Worm (Caenorhabditis elegans) whole organism, young adult: ENCODE measurements around the gene C15F1.2.

Experiments used
- B0336.3 ChIP-seq: fragments of 200-800 bp; sonication (Bioruptor generic); IDR thresholded peaks from 2 replicates; pipeline ENCODE4 v1.3.6; 2022; ENCODE audit warnings: missing genetic modification characterization, missing compliant biosample characterization
- C06A6.2 ChIP-seq: fragments of 200-800 bp; sonication (Bioruptor generic); conservative IDR thresholded peaks from 2 replicates; pipeline ENCODE4 v1.3.6; 2022; ENCODE audit warnings: missing genetic modification characterization, missing compliant biosample characterization
- F49E8.2 ChIP-seq: sonication (generic microtip); optimal IDR thresholded peaks from 3 replicates; lab custom pipeline; 2017; ENCODE audit warnings: missing genetic modification characterization, mild to moderate bottlenecking, missing compliant biosample characterization, antibody characterized with exemption, moderate library complexity; ENCODE audit not compliant: insufficient read depth
- F55B11.4 ChIP-seq: sonication (generic microtip); optimal IDR thresholded peaks from 2 replicates; lab custom pipeline; 2016; ENCODE audit warnings: missing compliant biosample characterization, missing genetic modification characterization, borderline replicate concordance; ENCODE audit not compliant: insufficient read depth
- K11D2.4 ChIP-seq: fragments of 200-800 bp; sonication (Bioruptor generic); IDR thresholded peaks from 2 replicates; pipeline ENCODE4 v1.3.6; 2022; ENCODE audit warnings: missing genetic modification reagents, missing genetic modification characterization, missing compliant biosample characterization
- Y56A3A.18 ChIP-seq: fragments of 200-800 bp; sonication (Bioruptor generic); IDR thresholded peaks from 2 replicates; pipeline ENCODE4 v1.3.6; 2022; ENCODE audit warnings: missing genetic modification reagents, missing genetic modification characterization, missing compliant biosample characterization
- Y67H2A.10 ChIP-seq: fragments of 200-800 bp; sonication (Bioruptor generic); conservative IDR thresholded peaks from 2 replicates; pipeline ENCODE4 v1.3.6; 2022; ENCODE audit warnings: missing genetic modification reagents, missing genetic modification characterization, missing compliant biosample characterization
- Y95B8A.8 ChIP-seq: fragments of 200-800 bp; sonication (Bioruptor generic); IDR thresholded peaks from 2 replicates; pipeline ENCODE4 v1.3.6; 2022; ENCODE audit warnings: missing genetic modification reagents, missing genetic modification characterization, missing compliant biosample characterization
- ama-1 ChIP-seq, 3 experiments: fragments of 150-350 bp in 1 of 3; sonication (generic microtip) in 2 of 3; optimal IDR thresholded peaks; 2 replicates each; lab custom pipeline; 2014 to 2018; ENCODE audit warnings: missing biosample characterization in 2 of 3, missing genetic modification characterization in 2 of 3, missing genetic modification reagents in 2 of 3
- aptf-3 ChIP-seq: fragments of 200-800 bp; sonication (Bioruptor generic); IDR thresholded peaks from 2 replicates; pipeline ENCODE4 v1.3.6; 2022; ENCODE audit warnings: missing genetic modification characterization, missing compliant biosample characterization
- athp-1 ChIP-seq: sonication (generic microtip); optimal IDR thresholded peaks from 2 replicates; lab custom pipeline; 2017; ENCODE audit warnings: mild to moderate bottlenecking, missing genetic modification characterization, missing compliant biosample characterization
- attf-3 ChIP-seq: fragments of 200-800 bp; sonication (Bioruptor generic); conservative IDR thresholded peaks from 2 replicates; pipeline ENCODE4 v1.3.6; 2022; ENCODE audit warnings: missing genetic modification reagents, missing genetic modification characterization, missing compliant biosample characterization
- bed-1 ChIP-seq: fragments of 200-800 bp; sonication (Bioruptor generic); IDR thresholded peaks from 2 replicates; pipeline ENCODE4 v1.3.6; 2022; ENCODE audit warnings: missing genetic modification reagents, missing genetic modification characterization, missing compliant biosample characterization
- bed-2 ChIP-seq: fragments of 200-800 bp; sonication (Bioruptor generic); IDR thresholded peaks from 2 replicates; pipeline ENCODE4 v1.3.6; 2022; ENCODE audit warnings: missing genetic modification reagents, missing genetic modification characterization, missing compliant biosample characterization
- ccch-3 ChIP-seq: fragments of 200-800 bp; sonication (Bioruptor generic); optimal IDR thresholded peaks from 2 replicates; lab custom pipeline; 2018; ENCODE audit warnings: mild to moderate bottlenecking, missing genetic modification characterization, missing compliant biosample characterization
- cebp-1 ChIP-seq, 2 experiments: fragments of 200-800 bp in 1 of 2; sonication (Bioruptor generic) in 1 of 2; sonication (generic microtip) in 1 of 2; IDR thresholded peaks in 1 of 2; optimal IDR thresholded peaks in 1 of 2; 2 replicates each; pipeline versions ENCODE4 v1.3.6 to Lab custom; 2017 to 2022; ENCODE audit warnings: missing compliant biosample characterization in 2 of 2, missing genetic modification characterization in 2 of 2, mild to moderate bottlenecking in 1 of 2, missing genetic modification reagents in 1 of 2, moderate library complexity in 1 of 2
- dox-1 ChIP-seq: fragments of 200-800 bp; sonication (Bioruptor generic); IDR thresholded peaks from 2 replicates; pipeline ENCODE4 v1.3.6; 2022; ENCODE audit warnings: missing genetic modification reagents, missing genetic modification characterization, missing compliant biosample characterization
- dpff-1 ChIP-seq: sonication (generic microtip); optimal IDR thresholded peaks from 2 replicates; lab custom pipeline; 2017; ENCODE audit warnings: mild to moderate bottlenecking, missing genetic modification characterization, missing compliant biosample characterization
- dpl-1 ChIP-seq: fragments of 150-350 bp; optimal IDR thresholded peaks from 2 replicates; lab custom pipeline; 2014; ENCODE audit warnings: missing biosample characterization, missing genetic modification reagents, missing genetic modification characterization
- fkh-3 ChIP-seq: sonication (generic microtip); optimal IDR thresholded peaks from 2 replicates; lab custom pipeline; 2016; ENCODE audit warnings: mild to moderate bottlenecking, missing genetic modification characterization, missing compliant biosample characterization
- him-1 ChIP-seq: sonication (generic microtip); optimal IDR thresholded peaks from 2 replicates; lab custom pipeline; 2016; ENCODE audit warnings: missing genotype, missing genetic modification reagents, missing genetic modification characterization, missing compliant biosample characterization
- hmg-1.2 ChIP-seq: fragments of 200-800 bp; sonication (Bioruptor generic); IDR thresholded peaks from 2 replicates; pipeline ENCODE4 v1.3.6; 2022; ENCODE audit warnings: missing genetic modification reagents, missing genetic modification characterization, missing compliant biosample characterization
- hmg-20 ChIP-seq: fragments of 200-800 bp; sonication (Bioruptor generic); IDR thresholded peaks from 2 replicates; pipeline ENCODE4 v1.3.6; 2022; ENCODE audit warnings: missing genetic modification reagents, missing genetic modification characterization, missing compliant biosample characterization
- hsf-1 ChIP-seq: fragments of 200-800 bp; sonication (Bioruptor generic); IDR thresholded peaks from 2 replicates; pipeline ENCODE4 v1.3.6; 2022; ENCODE audit warnings: missing genetic modification reagents, missing genetic modification characterization, missing compliant biosample characterization
- lag-1 ChIP-seq: fragments of 200-800 bp; sonication (Bioruptor generic); IDR thresholded peaks from 2 replicates; pipeline ENCODE4 v1.3.6; 2022; ENCODE audit warnings: missing genetic modification reagents, missing genetic modification characterization, missing compliant biosample characterization
- let-526 ChIP-seq: fragments of 200-800 bp; sonication (Bioruptor generic); IDR thresholded peaks from 2 replicates; pipeline ENCODE4 v1.3.6; 2022; ENCODE audit warnings: missing genetic modification reagents, missing genetic modification characterization, missing compliant biosample characterization
- lin-26 ChIP-seq: fragments of 200-800 bp; sonication (Bioruptor generic); IDR thresholded peaks from 2 replicates; pipeline ENCODE4 v1.3.6; 2022; ENCODE audit warnings: missing genetic modification reagents, missing genetic modification characterization, missing compliant biosample characterization
- lin-54 ChIP-seq: fragments of 200-800 bp; sonication (Bioruptor generic); optimal IDR thresholded peaks from 2 replicates; lab custom pipeline; 2018; ENCODE audit warnings: mild to moderate bottlenecking, missing genetic modification characterization, missing compliant biosample characterization
- madf-3 ChIP-seq: fragments of 200-800 bp; sonication (Bioruptor generic); IDR thresholded peaks from 2 replicates; pipeline ENCODE4 v1.3.6; 2022; ENCODE audit warnings: missing genetic modification reagents, missing genetic modification characterization, missing compliant biosample characterization
- madf-8 ChIP-seq: fragments of 200-800 bp; sonication (Bioruptor generic); conservative IDR thresholded peaks from 2 replicates; pipeline ENCODE4 v1.3.6; 2022; ENCODE audit warnings: missing genetic modification reagents, missing genetic modification characterization, missing compliant biosample characterization
- mcd-1 ChIP-seq: fragments of 200-800 bp; sonication (Bioruptor generic); IDR thresholded peaks from 2 replicates; pipeline ENCODE4 v1.3.6; 2022; ENCODE audit warnings: missing genetic modification reagents, missing genetic modification characterization, missing compliant biosample characterization
- mes-4 ChIP-seq: sonication (generic microtip); optimal IDR thresholded peaks from 2 replicates; lab custom pipeline; 2016; ENCODE audit warnings: missing genotype, missing genetic modification characterization, missing compliant biosample characterization
- nfyb-1 ChIP-seq: fragments of 200-800 bp; sonication (Bioruptor generic); IDR thresholded peaks from 2 replicates; pipeline ENCODE4 v1.3.6; 2022; ENCODE audit warnings: missing genetic modification reagents, missing genetic modification characterization, missing compliant biosample characterization
- nhr-80 ChIP-seq: sonication (generic microtip); optimal IDR thresholded peaks from 2 replicates; lab custom pipeline; 2016; ENCODE audit warnings: missing genetic modification characterization, missing compliant biosample characterization
- rpc-1 ChIP-seq, 2 experiments: fragments of 150-350 bp in 1 of 2; sonication (generic microtip) in 1 of 2; optimal IDR thresholded peaks; 2 replicates each; lab custom pipeline; 2014 to 2018; ENCODE audit warnings: missing biosample characterization in 1 of 2, missing genetic modification characterization in 1 of 2, missing genetic modification reagents in 1 of 2, missing genotype in 1 of 2
- snpc-1.1 ChIP-seq: sonication (generic microtip); optimal IDR thresholded peaks from 2 replicates; lab custom pipeline; 2017; ENCODE audit warnings: missing genetic modification characterization, mild to moderate bottlenecking, missing compliant biosample characterization, antibody characterized with exemption, moderate library complexity, missing genotype, missing genetic modification reagents; ENCODE audit not compliant: insufficient read depth
- snpc-1.3 ChIP-seq: sonication (generic microtip); optimal IDR thresholded peaks from 2 replicates; lab custom pipeline; 2017; ENCODE audit warnings: missing genetic modification characterization, mild to moderate bottlenecking, missing compliant biosample characterization, antibody characterized with exemption, moderate library complexity, missing genotype, missing genetic modification reagents; ENCODE audit not compliant: insufficient read depth
- snpc-4 ChIP-seq, 5 experiments: fragments of 150-350 bp in 1 of 5; sonication (generic microtip) in 4 of 5; optimal IDR thresholded peaks; 2 replicates each; lab custom pipeline; 2014 to 2018; ENCODE audit warnings: missing genetic modification characterization in 5 of 5, missing biosample characterization in 3 of 5, antibody characterized with exemption in 2 of 5, mild to moderate bottlenecking in 2 of 5, missing compliant biosample characterization in 2 of 5, missing genotype in 2 of 5, moderate library complexity in 2 of 5, missing genetic modification reagents in 1 of 5
- somi-1 ChIP-seq: fragments of 200-800 bp; sonication (Bioruptor generic); optimal IDR thresholded peaks from 2 replicates; lab custom pipeline; 2018; ENCODE audit warnings: mild to moderate bottlenecking, missing genetic modification characterization, missing compliant biosample characterization
- ztf-25 ChIP-seq: fragments of 200-800 bp; sonication (Bioruptor generic); IDR thresholded peaks from 2 replicates; pipeline ENCODE4 v1.3.6; 2022; ENCODE audit warnings: missing genetic modification reagents, missing genetic modification characterization, missing compliant biosample characterization
- ztf-6 ChIP-seq: fragments of 200-800 bp; sonication (Bioruptor generic); IDR thresholded peaks from 2 replicates; pipeline ENCODE4 v1.3.6; 2022; ENCODE audit warnings: missing genetic modification reagents, missing genetic modification characterization, missing compliant biosample characterization

Gene C15F1.2

DNA sequence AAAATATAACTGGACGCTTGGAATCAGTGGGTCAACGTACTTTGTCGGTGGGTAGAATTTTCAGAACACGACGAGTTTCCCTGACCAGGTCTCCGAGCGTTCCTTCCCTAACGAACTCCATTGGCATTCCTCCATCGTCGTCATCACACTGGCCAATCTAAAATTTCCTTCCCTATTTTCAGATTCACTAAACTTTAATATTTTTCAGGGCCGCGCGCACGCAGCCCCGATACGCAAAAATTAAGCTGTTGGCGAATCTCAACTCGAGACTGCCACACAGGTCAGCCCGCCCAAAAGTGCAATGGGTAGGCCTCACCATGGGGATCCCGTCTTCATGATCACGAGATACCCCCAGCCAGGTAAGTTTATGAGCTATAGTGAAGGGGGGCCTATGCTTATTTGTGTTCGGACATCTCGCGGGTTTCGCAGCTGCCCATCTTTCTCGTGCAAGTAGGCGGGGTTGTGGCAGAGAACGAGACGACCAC is 11.5 kb upstream of the C15F1.2 start (continued):
- no peak for TF ChIP-seq rpc-1 (optimal IDR thresholded peaks at IDR 0.05; lab: Kevin White, UChicago)
- peak; percentile 4 for TF ChIP-seq rpc-1 (tag; optimal IDR thresholded peaks at IDR 0.05; lab: Kevin White, UChicago)
- no peak for TF ChIP-seq dpl-1
- TF ChIP-seq bed-2 (GFP tag; lab: Robert Waterston, UW): no peak
- TF ChIP-seq somi-1: no peak
- peak; percentile 67 for TF ChIP-seq C06A6.2 (GFP tag; lab: Robert Waterston, UW)
- TF ChIP-seq F55B11.4 (tag; lab: Kevin White, UChicago): no peak
- peak; percentile 70 for TF ChIP-seq snpc-1.3 (tag; lab: Kevin White, UChicago)
- peak; percentile 97 for TF ChIP-seq snpc-1.1 (tag; lab: Kevin White, UChicago)
- 0 out of 2 replicates have a peak, but pooled peaks have one; percentile 73 for TF ChIP-seq ztf-6 (GFP tag; lab: Robert Waterston, UW)
- TF ChIP-seq fkh-3 (tag; lab: Kevin White, UChicago): peak; percentile 80
- TF ChIP-seq hmg-1.2 (GFP tag; lab: Robert Waterston, UW): peak; percentile 89
- TF ChIP-seq mcd-1 (GFP tag; lab: Robert Waterston, UW): peak; percentile 81
- 0 out of 2 replicates have a peak, but pooled peaks have one; percentile 62 for TF ChIP-seq aptf-3 (GFP tag; lab: Robert Waterston, UW)
- TF ChIP-seq hsf-1 (GFP tag; lab: Robert Waterston, UW): peak; percentile 58
- TF ChIP-seq mes-4 (tag; lab: Kevin White, UChicago): peak; percentile 56
- TF ChIP-seq Y56A3A.18 (GFP tag; lab: Robert Waterston, UW): 0 out of 2 replicates have a peak, but pooled peaks have one; percentile 84

- no peak for TF ChIP-seq dpff-1
- TF ChIP-seq K11D2.4: no peak
- no peak for TF ChIP-seq cebp-1 (GFP tag; IDR thresholded peaks at IDR 0.05; lab: Robert Waterston, UW)
- peak; percentile 19 for TF ChIP-seq cebp-1 (tag; optimal IDR thresholded peaks at IDR 0.05; lab: Kevin White, UChicago)
- no peak for TF ChIP-seq lag-1 (GFP tag; lab: Robert Waterston, UW)
- TF ChIP-seq Y95B8A.8 (GFP tag; lab: Robert Waterston, UW): no peak
- no peak for TF ChIP-seq F49E8.2 (tag; lab: Kevin White, UChicago)
- TF ChIP-seq lin-26 (GFP tag; lab: Robert Waterston, UW): no peak
- TF ChIP-seq him-1 (tag; lab: Kevin White, UChicago): no peak
Observed at ce11 chrII:6970515-6970914, 9.2 kb upstream of the C15F1.2 start, which contains the start of gene C15F1.5. Gene C15F1.5 (minus strand): TSS chrII:6970615.

- TF ChIP-seq lin-26 (GFP tag; lab: Robert Waterston, UW) (0 out of 2 replicates have a peak, but pooled peaks have one; percentile 11), lin-54 (GFP tag; lab: Kevin White, UChicago) (no peak), Y67H2A.10 (no peak), ama-1 (optimal IDR thresholded peaks at IDR 0.05; lab: Kevin White, UChicago) (no peak), ama-1 (GFP tag; optimal IDR thresholded peaks at IDR 0.05; lab: Kevin White, UChicago) (peak in 1 of 2 experiments; percentile 67), athp-1 (tag; lab: Kevin White, UChicago) (no peak), nhr-80 (tag; lab: Kevin White, UChicago) (peak; percentile 31), lag-1 (GFP tag; lab: Robert Waterston, UW) (no peak), bed-1 (GFP tag; lab: Robert Waterston, UW) (no peak), ztf-25 (GFP tag; lab: Robert Waterston, UW) (no peak), madf-8 (no peak), hmg-20 (GFP tag; lab: Robert Waterston, UW) (no peak), B0336.3 (no peak), madf-3 (GFP tag; lab: Robert Waterston, UW) (no peak), snpc-4 (GFP tag; optimal IDR thresholded peaks at IDR 0.05; lab: Kevin White, UChicago) (no peak), snpc-4 (tag; optimal IDR thresholded peaks at IDR 0.05; lab: Kevin White, UChicago) (peak in 1 of 4 experiments; percentile 35), cebp-1 (GFP tag; IDR thresholded peaks at IDR 0.05; lab: Robert Waterston, UW) (no peak), cebp-1 (tag; optimal IDR thresholded peaks at IDR 0.05; lab: Kevin White, UChicago) (no peak), ccch-3 (GFP tag; lab: Kevin White, UChicago) (no peak), let-526 (no peak), nfyb-1 (GFP tag; lab: Robert Waterston, UW) (peak; percentile 51; the same call in 1 of the 2 replicates), attf-3 (no peak), dox-1 (GFP tag; lab: Robert Waterston, UW) (no peak), F49E8.2 (tag; lab: Kevin White, UChicago) (peak; percentile 35)
Observed at ce11 chrII:6972185-6972737, 7.5 kb upstream of the C15F1.2 start, which contains the start of gene art-1. Gene art-1 (minus strand): TSS chrII:6972235.
